Fruit fly (Drosophila melanogaster) whole organism, embryonic: ENCODE data around the gene Ide.

ENCODE experiments used
- C15 ChIP-seq: fragments of 200-800 bp; sonication (Bioruptor generic); IDR thresholded peaks from 3 replicates; pipeline ENCODE4 v1.3.6; 2022; ENCODE audit warnings: missing biosample characterization, missing genetic modification characterization
- CG10565 ChIP-seq: fragments of 200-800 bp; sonication (Bioruptor generic); optimal IDR thresholded peaks from 3 replicates; lab custom pipeline; 2016; ENCODE audit warnings: missing biosample characterization, mild to moderate bottlenecking, missing genetic modification characterization
- CG13624 ChIP-seq: fragments of 200-800 bp; sonication (Bioruptor generic); optimal IDR thresholded peaks from 2 replicates; lab custom pipeline; 2016; ENCODE audit warnings: missing biosample characterization, missing genetic modification characterization
- CG15269 ChIP-seq: fragments of 200-800 bp; sonication (Bioruptor generic); optimal IDR thresholded peaks from 2 replicates; lab custom pipeline; 2018; ENCODE audit warnings: missing biosample characterization, mild to moderate bottlenecking, missing genetic modification characterization, moderate library complexity
- CG16813 ChIP-seq: fragments of 200-800 bp; sonication (Bioruptor generic); IDR thresholded peaks from 3 replicates; pipeline ENCODE4 v1.3.6; 2022; ENCODE audit warnings: missing biosample characterization, missing genetic modification characterization; ENCODE audit not compliant: partially characterized antibody
- CG17612 ChIP-seq: fragments of 200-800 bp; sonication (Bioruptor generic); IDR thresholded peaks from 2 replicates; pipeline ENCODE4 v1.3.6; 2022; ENCODE audit warnings: missing biosample characterization, missing genetic modification characterization
- CG1832 ChIP-seq: fragments of 200-800 bp; sonication (Bioruptor generic); optimal IDR thresholded peaks from 2 replicates; lab custom pipeline; 2017; ENCODE audit warnings: missing biosample characterization, mild to moderate bottlenecking, missing genetic modification characterization, inconsistent platforms
- CG2678 ChIP-seq: fragments of 200-800 bp; sonication (Bioruptor generic); optimal IDR thresholded peaks from 3 replicates; lab custom pipeline; 2019; ENCODE audit warnings: missing biosample characterization, mild to moderate bottlenecking, missing genetic modification characterization, moderate library complexity
- CG30403 ChIP-seq: fragments of 200-800 bp; sonication (Bioruptor generic); optimal IDR thresholded peaks from 3 replicates; lab custom pipeline; 2016; ENCODE audit warnings: missing biosample characterization, missing genetic modification characterization
- CG31365 ChIP-seq: fragments of 200-800 bp; sonication (Bioruptor generic); optimal IDR thresholded peaks from 2 replicates; lab custom pipeline; 2018; ENCODE audit warnings: missing biosample characterization, mild to moderate bottlenecking, missing genetic modification characterization
- CG34376 ChIP-seq: fragments of 200-800 bp; sonication (Bioruptor generic); optimal IDR thresholded peaks from 2 replicates; lab custom pipeline; 2018; ENCODE audit warnings: missing biosample characterization, mild to moderate bottlenecking, missing genetic modification characterization
- CG4424 ChIP-seq: fragments of 200-800 bp; sonication (Bioruptor generic); optimal IDR thresholded peaks from 3 replicates; lab custom pipeline; 2016; ENCODE audit warnings: missing biosample characterization, missing genetic modification characterization
- CG4730 ChIP-seq: fragments of 200-800 bp; sonication (Bioruptor generic); IDR thresholded peaks from 2 replicates; pipeline ENCODE4 v1.3.6; 2022; ENCODE audit warnings: missing biosample characterization, missing genetic modification characterization
- CG5245 ChIP-seq: fragments of 200-800 bp; sonication (Bioruptor generic); optimal IDR thresholded peaks from 3 replicates; lab custom pipeline; 2016; ENCODE audit warnings: missing biosample characterization, missing genetic modification characterization
- CG7987 ChIP-seq: fragments of 200-800 bp; sonication (Bioruptor generic); optimal IDR thresholded peaks from 2 replicates; lab custom pipeline; 2018; ENCODE audit warnings: missing biosample characterization, mild to moderate bottlenecking, missing genetic modification characterization, moderate library complexity
- CG8290 ChIP-seq, 3 experiments: fragments of 200-800 bp; sonication (Bioruptor generic); optimal IDR thresholded peaks; 2 replicates each; lab custom pipeline; 2016 to 2019; ENCODE audit warnings: missing biosample characterization in 3 of 3, missing genetic modification characterization in 3 of 3, mild to moderate bottlenecking in 2 of 3, moderate library complexity in 1 of 3
- CG9932 ChIP-seq: fragments of 200-800 bp; sonication (Bioruptor generic); IDR thresholded peaks from 2 replicates; pipeline ENCODE4 v1.3.6; 2022; ENCODE audit warnings: missing biosample characterization, missing genetic modification characterization
- CkIIα-i1 ChIP-seq: fragments of 200-800 bp; sonication (Bioruptor generic); IDR thresholded peaks from 2 replicates; pipeline ENCODE4 v1.3.6; 2022; ENCODE audit warnings: missing biosample characterization, missing genetic modification characterization
- Deaf1 ChIP-seq: fragments of 200-800 bp; optimal IDR thresholded peaks from 3 replicates; lab custom pipeline; 2019; ENCODE audit warnings: missing biosample characterization, mild to moderate bottlenecking, missing genetic modification characterization, moderate library complexity
- Dip2 ChIP-seq: fragments of 200-800 bp; sonication (Bioruptor generic); IDR thresholded peaks from 2 replicates; pipeline ENCODE4 v1.3.6; 2022; ENCODE audit warnings: missing biosample characterization, missing genetic modification characterization
- Doc2 ChIP-seq: fragments of 200-800 bp; sonication (Bioruptor generic); IDR thresholded peaks from 2 replicates; pipeline ENCODE4 v1.3.6; 2022; ENCODE audit warnings: missing biosample characterization, missing genetic modification characterization
- Elba2 ChIP-seq: fragments of 200-800 bp; sonication (Bioruptor generic); optimal IDR thresholded peaks from 3 replicates; lab custom pipeline; 2016; ENCODE audit warnings: missing biosample characterization, missing genetic modification characterization
- Ets97D ChIP-seq: fragments of 200-800 bp; sonication (Bioruptor generic); optimal IDR thresholded peaks from 3 replicates; lab custom pipeline; 2016; ENCODE audit warnings: missing biosample characterization, missing genetic modification characterization
- Hmr ChIP-seq: fragments of 200-800 bp; sonication (Bioruptor generic); optimal IDR thresholded peaks from 3 replicates; lab custom pipeline; 2017; ENCODE audit warnings: mild to moderate bottlenecking, missing biosample characterization, missing genetic modification reagents, missing genetic modification characterization
- Med ChIP-seq: fragments of 200-800 bp; sonication (Bioruptor generic); peaks from one replicate; lab custom pipeline; 2016; ENCODE audit warnings: missing biosample characterization, missing genetic modification characterization, mild to moderate bottlenecking, inconsistent platforms, moderate library complexity
- Mrtf ChIP-seq: fragments of 200-800 bp; sonication (Bioruptor generic); IDR thresholded peaks from 3 replicates; pipeline ENCODE4 v1.3.6; 2022; ENCODE audit warnings: missing biosample characterization, missing genetic modification characterization
- Trl ChIP-seq, 3 experiments: fragments of >200 bp in 2 of 3; fragments of 200-800 bp in 1 of 3; sonication (Bioruptor generic) in 1 of 3; optimal IDR thresholded peaks; 2 replicates in 1 of 3; 3 replicates in 2 of 3; lab custom pipeline; 2016 to 2017; ENCODE audit warnings: missing biosample characterization in 1 of 3, missing genetic modification characterization in 1 of 3
- Usf ChIP-seq: fragments of 200-800 bp; sonication (Bioruptor generic); optimal IDR thresholded peaks from 2 replicates; lab custom pipeline; 2017; ENCODE audit warnings: missing genotype, missing biosample characterization, missing genetic modification characterization
- ase ChIP-seq: fragments of 200-800 bp; sonication (Bioruptor generic); IDR thresholded peaks from 3 replicates; pipeline ENCODE4 v1.3.6; 2022; ENCODE audit warnings: missing biosample characterization, missing genetic modification characterization
- bsh ChIP-seq, 2 experiments: fragments of 200-800 bp; sonication (Bioruptor generic); optimal IDR thresholded peaks; 2 replicates each; lab custom pipeline; 2017 to 2018; ENCODE audit warnings: mild to moderate bottlenecking in 2 of 2, missing biosample characterization in 2 of 2, missing genetic modification characterization in 2 of 2, moderate library complexity in 1 of 2
- cg ChIP-seq: fragments of 200-800 bp; sonication (Bioruptor generic); optimal IDR thresholded peaks from 3 replicates; lab custom pipeline; 2019; ENCODE audit warnings: missing biosample characterization, mild to moderate bottlenecking, missing genetic modification characterization, moderate library complexity
- crc ChIP-seq: fragments of 200-800 bp; sonication (Bioruptor generic); optimal IDR thresholded peaks from 2 replicates; lab custom pipeline; 2016; ENCODE audit warnings: missing biosample characterization, missing genetic modification characterization
- crol ChIP-seq: fragments of 200-800 bp; sonication (Bioruptor generic); IDR thresholded peaks from 2 replicates; pipeline ENCODE4 v1.3.6; 2022; ENCODE audit warnings: missing biosample characterization, missing genetic modification characterization
- exex ChIP-seq: fragments of 200-800 bp; sonication (Bioruptor generic); optimal IDR thresholded peaks from 4 replicates; lab custom pipeline; 2018; ENCODE audit warnings: missing biosample characterization, mild to moderate bottlenecking, missing genetic modification characterization, moderate library complexity
- gcm ChIP-seq: fragments of 200-800 bp; sonication (Bioruptor generic); optimal IDR thresholded peaks from 2 replicates; lab custom pipeline; 2019; ENCODE audit warnings: missing biosample characterization, mild to moderate bottlenecking, missing genetic modification characterization, moderate library complexity
- luna ChIP-seq: fragments of 200-800 bp; sonication (Bioruptor generic); optimal IDR thresholded peaks from 2 replicates; lab custom pipeline; 2016; ENCODE audit warnings: missing biosample characterization, missing genetic modification characterization
- mirr ChIP-seq: fragments of 200-800 bp; sonication (Bioruptor generic); optimal IDR thresholded peaks from 3 replicates; lab custom pipeline; 2018; ENCODE audit warnings: missing biosample characterization, mild to moderate bottlenecking, missing genetic modification characterization
- otp ChIP-seq: fragments of 200-800 bp; sonication (Bioruptor generic); IDR thresholded peaks from 3 replicates; pipeline ENCODE4, ENCODE4 v1.3.6; 2022; ENCODE audit warnings: missing biosample characterization, missing genetic modification characterization
- shn ChIP-seq: fragments of 200-800 bp; sonication (Bioruptor generic); optimal IDR thresholded peaks from 3 replicates; lab custom pipeline; 2016; ENCODE audit warnings: missing biosample characterization, missing genetic modification characterization
- trh ChIP-seq: fragments of 200-800 bp; sonication (Bioruptor generic); optimal IDR thresholded peaks from 2 replicates; lab custom pipeline; 2016; ENCODE audit warnings: missing biosample characterization, missing genetic modification characterization
- vnd ChIP-seq: fragments of 200-800 bp; sonication (Bioruptor generic); IDR thresholded peaks from 3 replicates; pipeline ENCODE4 v1.3.6; 2022; ENCODE audit warnings: missing biosample characterization, missing genetic modification characterization; ENCODE audit not compliant: partially characterized antibody
- z ChIP-seq: fragments of 200-800 bp; sonication (Bioruptor generic); IDR thresholded peaks from 3 replicates; pipeline ENCODE4 v1.3.6; 2022; ENCODE audit warnings: missing biosample characterization, missing genetic modification characterization
- zen ChIP-seq: fragments of 200-800 bp; sonication (Bioruptor generic); optimal IDR thresholded peaks from 3 replicates; lab custom pipeline; 2018; ENCODE audit warnings: missing biosample characterization, mild to moderate bottlenecking, missing genetic modification characterization, moderate library complexity
- zf30C ChIP-seq: fragments of 200-800 bp; sonication (Bioruptor generic); optimal IDR thresholded peaks from 3 replicates; lab custom pipeline; 2018; ENCODE audit warnings: missing biosample characterization, mild to moderate bottlenecking, missing genetic modification characterization

Ide gene

DNA sequence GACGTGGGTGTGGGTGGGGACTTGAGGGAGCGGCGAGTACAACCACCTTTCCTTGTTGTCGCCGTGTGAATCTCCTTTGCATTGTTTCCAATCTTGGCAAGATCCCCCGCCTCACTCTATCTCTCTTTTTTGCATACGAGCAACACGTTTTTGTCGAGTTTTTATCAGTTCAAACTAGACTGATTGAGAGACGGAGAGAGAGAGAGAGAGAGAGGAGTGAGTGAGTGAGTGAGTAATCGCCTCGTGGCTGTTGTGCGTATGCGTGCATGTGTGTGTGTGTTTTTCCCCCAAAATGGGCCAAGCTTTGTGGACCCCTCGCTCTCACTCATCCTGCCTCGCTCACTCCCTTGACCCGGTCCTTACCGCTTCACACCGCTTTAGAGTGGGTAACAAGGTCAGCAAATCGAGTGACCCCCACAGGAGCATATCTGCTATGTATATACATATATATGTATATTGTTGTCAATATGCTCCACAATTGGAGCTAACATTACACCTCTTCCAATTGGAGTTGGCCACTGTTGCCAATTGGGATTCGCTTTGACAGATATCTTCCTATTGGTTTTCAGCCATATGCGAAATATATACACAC, 26.3 kb downstream of the Ide start (continued):
- TF ChIP-seq CkIIα-i1 (GFP tag; lab: Robert Waterston, UW) (no peak), CG5245 (GFP tag; lab: Kevin White, UChicago) (no peak), CG7987 (GFP tag; lab: Kevin White, UChicago) (no peak), C15 (GFP tag; lab: Robert Waterston, UW) (no peak), CG10565 (GFP tag; lab: Kevin White, UChicago) (no peak), Hmr (GFP tag; lab: Kevin White, UChicago) (no peak), CG4730 (GFP tag; lab: Robert Waterston, UW) (no peak), exex (tag; lab: Kevin White, UChicago) (no peak), CG16813 (GFP tag; lab: Robert Waterston, UW) (no peak), shn (GFP tag; lab: Kevin White, UChicago) (no peak), gcm (GFP tag; lab: Kevin White, UChicago) (no peak), luna (GFP tag; lab: Kevin White, UChicago) (no peak)

DNA sequence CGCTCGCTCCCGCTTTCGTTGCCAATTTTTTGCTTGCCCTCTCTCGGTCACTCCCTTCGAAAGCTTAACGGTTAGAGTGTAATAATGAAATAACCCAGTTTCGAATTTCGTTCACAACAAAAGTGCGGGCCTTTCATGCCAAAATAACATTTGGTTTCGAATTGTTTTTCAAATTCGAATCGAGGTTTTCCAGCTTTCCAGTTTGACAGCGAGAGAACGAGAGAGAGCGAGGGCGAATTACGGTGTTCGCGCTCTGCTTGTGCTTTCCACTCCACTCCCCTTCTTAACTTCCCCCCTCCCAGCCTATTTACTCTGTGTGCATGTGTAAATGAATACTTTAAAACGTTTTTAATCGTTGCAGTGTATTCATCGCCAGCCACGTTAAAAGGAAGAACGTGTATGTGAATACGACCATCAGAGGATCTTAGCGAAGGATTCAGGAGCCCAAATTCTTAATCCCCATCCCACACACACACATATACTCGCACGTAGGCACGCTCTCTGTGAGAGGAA, 27.1 kb downstream of the Ide start:
- TF ChIP-seq CG34376 (GFP tag; lab: Kevin White, UChicago) (no peak), otp (GFP tag; lab: Robert Waterston, UW) (0 out of 3 replicates have a peak, but pooled peaks have one; percentile 23), CG2678 (tag; lab: Kevin White, UChicago) (no peak), zf30C (GFP tag; lab: Kevin White, UChicago) (no peak), CG13624 (GFP tag; lab: Kevin White, UChicago) (no peak), Ets97D (GFP tag; lab: Kevin White, UChicago) (no peak), cg (peak; percentile 53), CG15269 (tag; lab: Kevin White, UChicago) (no peak), vnd (GFP tag; lab: Robert Waterston, UW) (no peak), Usf (GFP tag; lab: Kevin White, UChicago) (no peak), CG31365 (tag; lab: Kevin White, UChicago) (no peak), CG17612 (GFP tag; lab: Robert Waterston, UW) (no peak), Deaf1 (tag; lab: Kevin White, UChicago) (no peak), bsh (GFP tag; optimal IDR thresholded peaks at IDR 0.05; lab: Kevin White, UChicago) (no peak), CG30403 (GFP tag; lab: Kevin White, UChicago) (no peak), Elba2 (GFP tag; lab: Kevin White, UChicago) (no peak), trh (GFP tag; lab: Kevin White, UChicago) (no peak), CG1832 (GFP tag; lab: Kevin White, UChicago) (peak; percentile 84), Dip2 (no peak), CG9932 (GFP tag; lab: Robert Waterston, UW) (no peak), crc (GFP tag; lab: Kevin White, UChicago) (no peak), mirr (GFP tag; lab: Kevin White, UChicago) (no peak), CG8290 (GFP tag; optimal IDR thresholded peaks at IDR 0.05; lab: Kevin White, UChicago) (no peak), CG8290 (tag; optimal IDR thresholded peaks at IDR 0.05; lab: Kevin White, UChicago) (no peak), CG4424 (no peak), zen (tag; lab: Kevin White, UChicago) (no peak), crol (GFP tag; lab: Robert Waterston, UW) (peak; percentile 94), ase (GFP tag; lab: Robert Waterston, UW) (no peak), Mrtf (GFP tag; lab: Robert Waterston, UW) (no peak), Doc2 (GFP tag; lab: Robert Waterston, UW) (no peak), Trl (optimal IDR thresholded peaks at IDR 0.05; lab: Kevin White, UChicago) (peak; percentile 70 to 91), Trl (GFP tag; optimal IDR thresholded peaks at IDR 0.05; lab: Kevin White, UChicago) (no peak), Med (GFP tag; lab: Kevin White, UChicago) (peak; percentile 25), z (GFP tag; lab: Robert Waterston, UW) (peak; percentile 51; the same call in 1 of the 3 replicates)
